Worm (Caenorhabditis elegans): ENCODE results near the gene R05G6.3.

R05G6.3 gene

DNA sequence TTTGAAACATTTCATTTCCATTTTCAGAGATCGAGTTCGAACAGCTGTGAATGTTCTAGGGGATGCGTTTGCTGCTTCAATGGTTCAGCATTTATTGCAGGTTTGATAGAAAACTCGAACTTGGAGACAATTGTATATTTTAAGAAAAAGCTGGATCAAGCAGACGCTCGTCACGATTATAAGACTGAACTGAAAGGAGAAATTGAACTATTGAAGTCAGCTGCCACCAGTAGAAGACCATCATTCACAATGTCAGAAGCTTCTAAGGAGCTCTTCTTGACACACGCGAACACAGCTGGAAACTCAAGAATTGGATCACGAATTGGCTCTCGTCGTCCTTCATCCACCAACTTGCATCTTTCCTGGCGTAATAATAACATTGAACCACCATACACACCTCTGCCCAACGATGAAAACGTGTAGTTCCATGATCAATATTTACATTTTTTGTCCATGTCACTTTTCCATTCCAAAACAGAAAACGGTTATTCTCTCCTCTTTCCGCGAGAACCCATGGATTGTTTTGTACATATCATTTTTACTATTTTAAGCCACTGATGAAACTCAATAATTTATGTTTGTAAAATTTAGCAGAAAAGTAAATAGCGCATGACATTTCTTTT is 10.4 kb upstream of the R05G6.3 start (continued):
- peak; percentile 90 for TF ChIP-seq ama-1 (optimal IDR thresholded peaks at IDR 0.05)
- TF ChIP-seq ztf-11 (tag; optimal IDR thresholded peaks at IDR 0.05) = peak in 1 of 2 experiments; percentile 11
- TF ChIP-seq egl-13 (tag; optimal IDR thresholded peaks at IDR 0.05) = no peak
- no peak for TF ChIP-seq egl-27 (tag; optimal IDR thresholded peaks at IDR 0.05)
- peak in 1 of 3 experiments; percentile 34 for TF ChIP-seq dpl-1 (GFP tag; optimal IDR thresholded peaks at IDR 0.05)
- TF ChIP-seq lir-3 (tag; optimal IDR thresholded peaks at IDR 0.05; ENCODE audit: poor library complexity) = no peak
- no peak for TF ChIP-seq C04F5.9 (tag; optimal IDR thresholded peaks at IDR 0.05)
- peak in 1 of 2 experiments; percentile 32 for TF ChIP-seq lsy-2 (tag; optimal IDR thresholded peaks at IDR 0.05)
- no peak for TF ChIP-seq vab-15 (tag; optimal IDR thresholded peaks at IDR 0.05)
- peak; percentile 45 for TF ChIP-seq nhr-47 (tag; optimal IDR thresholded peaks at IDR 0.05)
- peak; percentile 72 for TF ChIP-seq nhr-71 (tag; optimal IDR thresholded peaks at IDR 0.05)
- 0 out of 2 replicates have a peak, but pooled peaks have one; percentile 28 for TF ChIP-seq grh-1 (GFP tag; IDR thresholded peaks at IDR 0.05)
- TF ChIP-seq C34B4.2 (tag; optimal IDR thresholded peaks at IDR 0.05) = no peak
- TF ChIP-seq ets-5 (GFP tag; IDR thresholded peaks at IDR 0.05) = no peak
- no peak for TF ChIP-seq pqm-1 (tag; optimal IDR thresholded peaks at IDR 0.05)
- TF ChIP-seq elt-3 (tag; optimal IDR thresholded peaks at IDR 0.05) = no peak
- TF ChIP-seq dsc-1 (tag; optimal IDR thresholded peaks at IDR 0.05) = peak; percentile 25
- peak; percentile 87 for TF ChIP-seq aly-2 (tag; optimal IDR thresholded peaks at IDR 0.05)
- TF ChIP-seq rnt-1 (tag; optimal IDR thresholded peaks at IDR 0.05) = peak; percentile 50
- no peak for TF ChIP-seq ces-1 (GFP tag; optimal IDR thresholded peaks at IDR 0.05)
- TF ChIP-seq nhr-19 (GFP tag; conservative IDR thresholded peaks at IDR 0.05) = peak; percentile 24; the same call in 1 of the 2 replicates
- no peak for TF ChIP-seq ceh-63 (GFP tag; optimal IDR thresholded peaks at IDR 0.05)
- no peak for TF ChIP-seq hlh-17 (GFP tag; optimal IDR thresholded peaks at IDR 0.05; ENCODE audit: borderline replicate concordance)
- TF ChIP-seq lin-15B (tag; optimal IDR thresholded peaks at IDR 0.05) = no peak
- peak; percentile 44 for TF ChIP-seq pax-3 (tag; optimal IDR thresholded peaks at IDR 0.05)
- TF ChIP-seq tbx-2 (tag; optimal IDR thresholded peaks at IDR 0.05) = peak; percentile 1
- TF ChIP-seq alr-1 (tag; optimal IDR thresholded peaks at IDR 0.05; ENCODE audit: borderline replicate concordance) = no peak
- TF ChIP-seq unc-30 (tag; optimal IDR thresholded peaks at IDR 0.05) = no peak
- TF ChIP-seq nhr-20 (tag; optimal IDR thresholded peaks at IDR 0.05) = peak; percentile 14
- TF ChIP-seq sptf-1 (tag; optimal IDR thresholded peaks at IDR 0.05) = no peak
- peak; percentile 84 for TF ChIP-seq nhr-85 (tag)
- no peak for TF ChIP-seq hpl-2 (GFP tag; optimal IDR thresholded peaks at IDR 0.05)
- peak; percentile 67 for TF ChIP-seq ztf-4 (tag; optimal IDR thresholded peaks at IDR 0.05)
- TF ChIP-seq efl-3 (GFP tag; optimal IDR thresholded peaks at IDR 0.05) = no peak
- TF ChIP-seq sup-37 (GFP tag; optimal IDR thresholded peaks at IDR 0.05) = peak; percentile 47
- TF ChIP-seq F16B12.6 (tag; optimal IDR thresholded peaks at IDR 0.05) = no peak
- TF ChIP-seq nhr-11 (tag; optimal IDR thresholded peaks at IDR 0.05) = no peak
- no peak for TF ChIP-seq unc-98 (GFP tag; IDR thresholded peaks at IDR 0.05)
- TF ChIP-seq C16A3.4 (tag; optimal IDR thresholded peaks at IDR 0.05) = no peak
- no peak for TF ChIP-seq nhr-237 (tag; optimal IDR thresholded peaks at IDR 0.05)
- TF ChIP-seq blmp-1 (tag; optimal IDR thresholded peaks at IDR 0.05) = no peak
- TF ChIP-seq sox-4 (tag; optimal IDR thresholded peaks at IDR 0.05) = no peak
- TF ChIP-seq mab-9 (GFP tag; IDR thresholded peaks at IDR 0.05) = no peak
- TF ChIP-seq fkh-8 (tag; optimal IDR thresholded peaks at IDR 0.05) = no peak

Measured in whole organism, L1 larva.